Fruit fly (Drosophila melanogaster) whole organism, embryonic: ENCODE measurements around the gene CG13482.
A peak's percentile ranks its signal among the peaks of the same experiment; 100 is the strongest.

Experiments used
- Adf1 ChIP-seq: fragments of 200-800 bp; sonication (Bioruptor generic); IDR thresholded peaks from 2 replicates; pipeline ENCODE4 v1.3.6; 2022; ENCODE audit warnings: missing biosample characterization, missing genetic modification characterization
- B-H1 ChIP-seq: fragments of 200-800 bp; sonication (Bioruptor generic); IDR thresholded peaks from 3 replicates; pipeline ENCODE4 v1.3.6; 2022; ENCODE audit warnings: missing biosample characterization, missing genetic modification characterization
- C15 ChIP-seq: fragments of 200-800 bp; sonication (Bioruptor generic); IDR thresholded peaks from 3 replicates; pipeline ENCODE4 v1.3.6; 2022; ENCODE audit warnings: missing biosample characterization, missing genetic modification characterization
- CG10274 ChIP-seq: fragments of 200-800 bp; sonication (Bioruptor generic); optimal IDR thresholded peaks from 3 replicates; lab custom pipeline; 2017; ENCODE audit warnings: missing biosample characterization, mild to moderate bottlenecking, missing genetic modification characterization
- CG10959 ChIP-seq: fragments of 200-800 bp; sonication (Bioruptor generic); IDR thresholded peaks from 2 replicates; pipeline ENCODE4 v1.3.6; 2022; ENCODE audit warnings: missing biosample characterization, missing genetic modification characterization
- CG13624 ChIP-seq: fragments of 200-800 bp; sonication (Bioruptor generic); optimal IDR thresholded peaks from 2 replicates; lab custom pipeline; 2016; ENCODE audit warnings: missing biosample characterization, missing genetic modification characterization
- CG14014 ChIP-seq: fragments of 200-800 bp; sonication (Bioruptor generic); IDR thresholded peaks from 2 replicates; pipeline ENCODE4 v1.3.6; 2022; ENCODE audit warnings: missing biosample characterization, missing genetic modification characterization
- CG15601 ChIP-seq: fragments of 200-800 bp; sonication (Bioruptor generic); optimal IDR thresholded peaks from 3 replicates; lab custom pipeline; 2019; ENCODE audit warnings: missing biosample characterization, mild to moderate bottlenecking, missing genetic modification characterization, moderate library complexity
- CG1603 ChIP-seq: fragments of 200-800 bp; sonication (Bioruptor generic); optimal IDR thresholded peaks from 2 replicates; lab custom pipeline; 2019; ENCODE audit warnings: missing biosample characterization, mild to moderate bottlenecking, missing genetic modification characterization, moderate library complexity
- CG16815 ChIP-seq: fragments of 200-800 bp; sonication (Bioruptor generic); optimal IDR thresholded peaks from 3 replicates; lab custom pipeline; 2017; ENCODE audit warnings: missing biosample characterization, mild to moderate bottlenecking, missing genetic modification characterization
- CG17359 ChIP-seq: fragments of 200-800 bp; sonication (Bioruptor generic); optimal IDR thresholded peaks from 3 replicates; lab custom pipeline; 2018; ENCODE audit warnings: missing biosample characterization, mild to moderate bottlenecking, missing genetic modification characterization, moderate library complexity
- CG18764 ChIP-seq: fragments of 200-800 bp; sonication (Bioruptor generic); optimal IDR thresholded peaks from 3 replicates; lab custom pipeline; 2016; ENCODE audit warnings: missing biosample characterization, missing genetic modification characterization
- CG2712 ChIP-seq: fragments of 200-800 bp; optimal IDR thresholded peaks from 3 replicates; lab custom pipeline; 2019; ENCODE audit warnings: missing biosample characterization, mild to moderate bottlenecking, missing genetic modification characterization, moderate library complexity
- CG2875 ChIP-seq: fragments of 200-800 bp; sonication (Bioruptor generic); optimal IDR thresholded peaks from 2 replicates; lab custom pipeline; 2017; ENCODE audit warnings: missing biosample characterization, mild to moderate bottlenecking, missing genetic modification characterization, missing genetic modification reagents
- CG42726 ChIP-seq: fragments of 200-800 bp; sonication (Bioruptor generic); IDR thresholded peaks from 2 replicates; pipeline ENCODE4 v1.3.6; 2022; ENCODE audit warnings: missing biosample characterization, missing genetic modification characterization; ENCODE audit not compliant: partially characterized antibody
- CG6272 ChIP-seq: fragments of 200-800 bp; sonication (Bioruptor generic); IDR thresholded peaks from 2 replicates; pipeline ENCODE4 v1.3.6; 2022; ENCODE audit warnings: missing biosample characterization, missing genetic modification characterization
- CG6689 ChIP-seq: fragments of 200-800 bp; sonication (Bioruptor generic); IDR thresholded peaks from 2 replicates; pipeline ENCODE4 v1.3.6; 2022; ENCODE audit warnings: missing biosample characterization, missing genetic modification characterization
- CG6765 ChIP-seq: fragments of 200-800 bp; sonication (Bioruptor generic); optimal IDR thresholded peaks from 3 replicates; lab custom pipeline; 2017; ENCODE audit warnings: missing biosample characterization, mild to moderate bottlenecking, missing genetic modification characterization
- CG7357 ChIP-seq: fragments of 200-800 bp; sonication (Bioruptor generic); IDR thresholded peaks from 3 replicates; pipeline ENCODE4 v1.3.6; 2022; ENCODE audit warnings: missing biosample characterization, missing genetic modification characterization
- CG8765 ChIP-seq: fragments of 200-800 bp; sonication (Bioruptor generic); IDR thresholded peaks from 2 replicates; pipeline ENCODE4 v1.3.6; 2022; ENCODE audit warnings: missing biosample characterization, missing genetic modification characterization
- CG9215 ChIP-seq: fragments of 200-800 bp; sonication (Bioruptor generic); IDR thresholded peaks from 2 replicates; pipeline ENCODE4 v1.3.6; 2022; ENCODE audit warnings: missing biosample characterization, missing genetic modification characterization
- CG9817 ChIP-seq: fragments of 200-800 bp; sonication (Bioruptor generic); optimal IDR thresholded peaks from 2 replicates; lab custom pipeline; 2018; ENCODE audit warnings: missing biosample characterization, mild to moderate bottlenecking, missing genetic modification characterization, moderate library complexity
- Dfd ChIP-seq, 2 experiments: fragments of >200 bp; optimal IDR thresholded peaks; 2 replicates each; lab custom pipeline; 2017; ENCODE audit warnings: missing biosample characterization in 2 of 2, missing genetic modification characterization in 2 of 2
- Eip74EF ChIP-seq, 2 experiments: fragments of 200-800 bp in 1 of 2; fragments of >200 bp in 1 of 2; sonication (Bioruptor generic) in 1 of 2; optimal IDR thresholded peaks; 2 replicates each; lab custom pipeline; 2017 to 2019; ENCODE audit warnings: missing biosample characterization in 2 of 2, missing genetic modification characterization in 2 of 2, mild to moderate bottlenecking in 1 of 2, moderate library complexity in 1 of 2
- Ets65A ChIP-seq: fragments of 200-800 bp; sonication (Bioruptor generic); peaks from one replicate; lab custom pipeline; 2016; ENCODE audit warnings: missing biosample characterization, missing genetic modification characterization
- Fer2 ChIP-seq: fragments of 200-800 bp; sonication (Bioruptor generic); optimal IDR thresholded peaks from 2 replicates; lab custom pipeline; 2018; ENCODE audit warnings: missing biosample characterization, mild to moderate bottlenecking, missing genetic modification characterization, moderate library complexity
- GATAe ChIP-seq: fragments of 200-800 bp; sonication (Bioruptor generic); conservative IDR thresholded peaks from 2 replicates; pipeline ENCODE4 v1.3.6; 2022; ENCODE audit warnings: missing biosample characterization, missing genetic modification characterization
- Gsc ChIP-seq: fragments of 200-800 bp; sonication (Bioruptor generic); IDR thresholded peaks from 2 replicates; pipeline ENCODE4 v1.3.6; 2022; ENCODE audit warnings: missing biosample characterization, missing genetic modification characterization
- HLH4C ChIP-seq: fragments of 200-800 bp; sonication (Bioruptor generic); IDR thresholded peaks from 3 replicates; pipeline ENCODE4 v1.3.6; 2022; ENCODE audit warnings: missing biosample characterization, missing genetic modification characterization; ENCODE audit not compliant: partially characterized antibody
- HLHmδ ChIP-seq: fragments of 200-800 bp; sonication (Bioruptor generic); optimal IDR thresholded peaks from 2 replicates; lab custom pipeline; 2018; ENCODE audit warnings: missing biosample characterization, mild to moderate bottlenecking, missing genetic modification characterization, moderate library complexity
- NFAT ChIP-seq: fragments of 200-800 bp; sonication (Bioruptor generic); IDR thresholded peaks from 2 replicates; pipeline ENCODE4 v1.3.6; 2022; ENCODE audit warnings: missing biosample characterization, missing genetic modification characterization
- Nf-YC ChIP-seq: fragments of 200-800 bp; optimal IDR thresholded peaks from 3 replicates; lab custom pipeline; 2019; ENCODE audit warnings: missing biosample characterization, mild to moderate bottlenecking, missing genetic modification characterization, moderate library complexity
- Oli ChIP-seq: fragments of 200-800 bp; sonication (Bioruptor generic); optimal IDR thresholded peaks from 2 replicates; lab custom pipeline; 2018; ENCODE audit warnings: missing biosample characterization, mild to moderate bottlenecking, missing genetic modification characterization, moderate library complexity
- Sin3A ChIP-seq: fragments of >200 bp; optimal IDR thresholded peaks from 2 replicates; lab custom pipeline; 2018
- Taf1 ChIP-seq: fragments of 200-800 bp; sonication (Bioruptor generic); IDR thresholded peaks from 2 replicates; pipeline ENCODE4 v1.3.6; 2022; ENCODE audit warnings: missing biosample characterization, missing genetic modification characterization
- ac ChIP-seq: fragments of 200-800 bp; sonication (Bioruptor generic); optimal IDR thresholded peaks from 3 replicates; lab custom pipeline; 2017; ENCODE audit warnings: missing biosample characterization, mild to moderate bottlenecking, missing genetic modification characterization
- chinmo ChIP-seq: fragments of 200-800 bp; sonication (Bioruptor generic); IDR thresholded peaks from 4 replicates; pipeline ENCODE4 v1.3.6; 2022; ENCODE audit warnings: missing biosample characterization, missing genetic modification characterization; ENCODE audit not compliant: partially characterized antibody
- croc ChIP-seq: fragments of 200-800 bp; sonication (Bioruptor generic); conservative IDR thresholded peaks from 3 replicates; pipeline ENCODE4 v1.3.6; 2022; ENCODE audit warnings: missing biosample characterization, missing genetic modification characterization
- danr ChIP-seq: fragments of 200-800 bp; sonication (Bioruptor generic); IDR thresholded peaks from 2 replicates; pipeline ENCODE4 v1.3.6; 2022; ENCODE audit warnings: missing biosample characterization, missing genetic modification characterization
- dpn ChIP-seq, 2 experiments: fragments of 200-800 bp; sonication (Bioruptor generic); optimal IDR thresholded peaks; 3 replicates each; lab custom pipeline; 2016; ENCODE audit warnings: missing biosample characterization in 2 of 2, missing genetic modification characterization in 2 of 2
- emc ChIP-seq: fragments of 200-800 bp; sonication (Bioruptor generic); optimal IDR thresholded peaks from 2 replicates; lab custom pipeline; 2016; ENCODE audit warnings: missing biosample characterization, missing genetic modification characterization
- grn ChIP-seq: fragments of 200-800 bp; sonication (Bioruptor generic); optimal IDR thresholded peaks from 3 replicates; lab custom pipeline; 2017; ENCODE audit warnings: missing biosample characterization, missing genetic modification characterization
- hb ChIP-seq: fragments of 200-800 bp; sonication (Bioruptor generic); IDR thresholded peaks from 3 replicates; pipeline ENCODE4 v1.3.6; 2022; ENCODE audit warnings: missing biosample characterization, missing genetic modification characterization; ENCODE audit not compliant: partially characterized antibody
- lilli ChIP-seq: fragments of 200-800 bp; sonication (Bioruptor generic); optimal IDR thresholded peaks from 3 replicates; lab custom pipeline; 2016; ENCODE audit warnings: missing biosample characterization, missing genetic modification characterization
- pnt ChIP-seq: fragments of 200-800 bp; sonication (Bioruptor generic); optimal IDR thresholded peaks from 3 replicates; lab custom pipeline; 2016; ENCODE audit warnings: missing biosample characterization, missing genetic modification characterization
- pum ChIP-seq: fragments of 200-800 bp; sonication (Bioruptor generic); optimal IDR thresholded peaks from 2 replicates; lab custom pipeline; 2016; ENCODE audit warnings: missing biosample characterization, missing genetic modification characterization
- tll ChIP-seq, 2 experiments: fragments of 200-800 bp in 1 of 2; fragments of >200 bp in 1 of 2; sonication (Bioruptor generic) in 1 of 2; optimal IDR thresholded peaks; 2 replicates each; lab custom pipeline; 2017 to 2019; ENCODE audit warnings: missing biosample characterization in 2 of 2, missing genetic modification characterization in 2 of 2, mild to moderate bottlenecking in 1 of 2, moderate library complexity in 1 of 2
- ttk ChIP-seq: fragments of 200-800 bp; sonication (Bioruptor generic); IDR thresholded peaks from 2 replicates; pipeline ENCODE4 v2.1.2; 2022; ENCODE audit warnings: missing biosample characterization, missing genetic modification characterization
- wdn ChIP-seq: fragments of 200-800 bp; sonication (Bioruptor generic); IDR thresholded peaks from 2 replicates; pipeline ENCODE4 v1.3.6; 2022; ENCODE audit warnings: missing biosample characterization, missing genetic modification characterization
- zfh2 ChIP-seq: fragments of 200-800 bp; sonication (Bioruptor generic); optimal IDR thresholded peaks from 2 replicates; lab custom pipeline; 2016; ENCODE audit warnings: missing biosample characterization, missing genetic modification characterization

Gene CG13482

dm6 chr3L:14363103-14363751 is 34.1 kb downstream of the CG13482 start (continued):
- TF ChIP-seq CG17359 (tag; lab: Kevin White, UChicago) (peak; percentile 44), CG42726 (GFP tag; lab: Robert Waterston, UW) (no peak), tll (GFP tag; optimal IDR thresholded peaks at IDR 0.05; lab: Kevin White, UChicago) (no peak), wdn (no peak), pum (GFP tag; lab: Kevin White, UChicago) (no peak), C15 (no peak), CG2875 (GFP tag; lab: Kevin White, UChicago) (no peak), Fer2 (tag; lab: Kevin White, UChicago) (no peak), hb (GFP tag; lab: Robert Waterston, UW) (no peak), zfh2 (no peak), Sin3A (lab: Kevin White, UChicago) (no peak), GATAe (GFP tag; lab: Robert Waterston, UW) (no peak; the same call in 1 of the 2 replicates), Taf1 (GFP tag; lab: Robert Waterston, UW) (no peak), grn (GFP tag; lab: Kevin White, UChicago) (no peak), CG15601 (tag; lab: Kevin White, UChicago) (no peak), croc (GFP tag; lab: Robert Waterston, UW) (no peak; the same call in 2 of the 3 replicates), pnt (no peak), CG9817 (tag; lab: Kevin White, UChicago) (peak; percentile 28), CG6689 (GFP tag; lab: Robert Waterston, UW) (peak; percentile 63), Ets65A (no peak), CG6765 (no peak), CG2712 (tag; lab: Kevin White, UChicago) (peak; percentile 67), CG18764 (GFP tag; lab: Kevin White, UChicago) (no peak), NFAT (GFP tag; lab: Robert Waterston, UW) (no peak), CG9215 (GFP tag; lab: Robert Waterston, UW) (no peak), CG13624 (GFP tag; lab: Kevin White, UChicago) (no peak), Dfd (GFP tag; optimal IDR thresholded peaks at IDR 0.05; lab: Kevin White, UChicago) (no peak), CG6272 (GFP tag; lab: Robert Waterston, UW) (no peak), danr (0 out of 2 replicates have a peak, but pooled peaks have one; percentile 7), Gsc (no peak), CG1603 (tag; lab: Kevin White, UChicago) (no peak), CG8765 (GFP tag; lab: Robert Waterston, UW) (no peak), HLH4C (GFP tag; lab: Robert Waterston, UW) (no peak), Oli (tag; lab: Kevin White, UChicago) (peak; percentile 57), CG10959 (GFP tag; lab: Robert Waterston, UW) (no peak), HLHmδ (no peak), ttk (GFP tag; lab: Robert Waterston, UW) (no peak), CG10274 (GFP tag; lab: Kevin White, UChicago) (peak; percentile 11), emc (GFP tag; lab: Kevin White, UChicago) (no peak), Nf-YC (tag; lab: Kevin White, UChicago) (no peak), CG14014 (GFP tag; lab: Robert Waterston, UW) (0 out of 2 replicates have a peak, but pooled peaks have one; percentile 8), B-H1 (peak; percentile 43; the same call in 1 of the 3 replicates), Eip74EF (GFP tag; optimal IDR thresholded peaks at IDR 0.05; lab: Kevin White, UChicago) (peak in 1 of 2 experiments; percentile 44), dpn (GFP tag; optimal IDR thresholded peaks at IDR 0.05; lab: Kevin White, UChicago) (peak in 1 of 2 experiments; percentile 31), ac (GFP tag; lab: Kevin White, UChicago) (no peak), CG7357 (GFP tag; lab: Robert Waterston, UW) (no peak), Adf1 (GFP tag; lab: Robert Waterston, UW) (no peak), lilli (GFP tag; lab: Kevin White, UChicago) (peak; percentile 6), CG16815 (GFP tag; lab: Kevin White, UChicago) (no peak), chinmo (GFP tag; lab: Robert Waterston, UW) (no peak)
